Worm (Caenorhabditis elegans) whole organism, L4 larva: ENCODE results near the gene gem-1.

ENCODE experiments used
- Y5F2A.4 ChIP-seq: fragments of 200-800 bp; sonication (Bioruptor generic); optimal IDR thresholded peaks from 2 replicates; lab custom pipeline; 2018; ENCODE audit warnings: mild to moderate bottlenecking, missing genetic modification characterization, missing compliant biosample characterization
- ceh-28 ChIP-seq: fragments of 150-350 bp; optimal IDR thresholded peaks from 2 replicates; lab custom pipeline; 2014; ENCODE audit warnings: missing biosample characterization, missing genetic modification reagents, missing genetic modification characterization
- ces-1 ChIP-seq: fragments of 150-350 bp; sonication (generic microtip); optimal IDR thresholded peaks from 4 replicates; lab custom pipeline; 2014; ENCODE audit warnings: missing biosample characterization, missing genetic modification reagents, missing genetic modification characterization
- dmd-6 ChIP-seq: fragments of 200-800 bp; sonication (Bioruptor generic); IDR thresholded peaks from 2 replicates; pipeline ENCODE4 v1.3.6; 2022; ENCODE audit warnings: missing genetic modification reagents, missing genetic modification characterization, missing compliant biosample characterization
- egl-43 ChIP-seq: fragments of 200-800 bp; sonication (Bioruptor generic); IDR thresholded peaks from 2 replicates; pipeline ENCODE4 v1.3.6; 2022; ENCODE audit warnings: missing genetic modification reagents, missing genetic modification characterization, missing compliant biosample characterization
- fos-1 ChIP-seq: fragments of 150-350 bp; optimal IDR thresholded peaks from 2 replicates; lab custom pipeline; 2014; ENCODE audit warnings: missing biosample characterization, missing genetic modification characterization
- gei-8 ChIP-seq: fragments of 200-800 bp; sonication (Bioruptor generic); optimal IDR thresholded peaks from 2 replicates; lab custom pipeline; 2018; ENCODE audit warnings: mild to moderate bottlenecking, missing genetic modification characterization, missing compliant biosample characterization
- lim-7 ChIP-seq: fragments of 200-800 bp; sonication (Bioruptor generic); IDR thresholded peaks from 2 replicates; pipeline ENCODE4 v1.3.6; 2022; ENCODE audit warnings: missing genetic modification characterization, missing compliant biosample characterization
- mdl-1 ChIP-seq, 2 experiments: fragments of 150-350 bp in 1 of 2; sonication (generic microtip) in 1 of 2; optimal IDR thresholded peaks; 2 replicates each; lab custom pipeline; 2014 to 2017; ENCODE audit warnings: missing biosample characterization in 2 of 2, missing genetic modification characterization in 2 of 2
- nhr-102 ChIP-seq: sonication (generic microtip); optimal IDR thresholded peaks from 2 replicates; lab custom pipeline; 2016; ENCODE audit warnings: mild to moderate bottlenecking, missing genetic modification characterization, moderate library complexity, missing compliant biosample characterization
- nhr-48 ChIP-seq: sonication (generic microtip); optimal IDR thresholded peaks from 2 replicates; lab custom pipeline; 2016; ENCODE audit warnings: mild to moderate bottlenecking, missing genetic modification characterization, missing compliant biosample characterization
- zfp-3 ChIP-seq: fragments of 200-800 bp; sonication (Bioruptor generic); conservative IDR thresholded peaks from 2 replicates; pipeline ENCODE4 v1.3.6; 2022; ENCODE audit warnings: missing genetic modification reagents, missing genetic modification characterization, missing compliant biosample characterization

DNA sequence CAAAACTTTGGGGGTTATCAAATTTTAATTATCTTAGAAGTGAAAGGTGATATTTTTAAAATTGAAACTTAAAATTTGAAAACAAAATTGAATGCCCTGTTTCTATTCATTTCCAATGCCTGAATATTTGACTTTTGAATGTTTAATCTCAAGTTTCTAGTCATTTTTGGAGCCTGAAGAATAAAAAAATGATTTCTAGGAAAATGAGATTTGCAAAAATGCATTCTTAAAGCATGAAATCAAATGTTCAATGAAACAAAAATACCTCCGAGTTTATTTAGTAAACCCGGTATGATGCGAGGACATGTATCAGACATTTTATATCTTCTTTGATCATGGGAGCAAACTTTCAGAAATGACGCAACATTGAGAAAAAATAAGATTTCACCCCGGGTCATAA lies 2.3 kb upstream of the gem-1 start:
- no peak for TF ChIP-seq nhr-48
- no peak for TF ChIP-seq Y5F2A.4 (GFP tag; lab: Kevin White, UChicago)
- TF ChIP-seq egl-43 (GFP tag; lab: Robert Waterston, UW), result no peak
- no peak for TF ChIP-seq lim-7 (GFP tag; lab: Robert Waterston, UW)
- TF ChIP-seq ceh-28 (tag; lab: Kevin White, UChicago), result no peak
- TF ChIP-seq dmd-6, result no peak
- no peak for TF ChIP-seq nhr-102 (tag; lab: Kevin White, UChicago)
- TF ChIP-seq gei-8 (GFP tag; lab: Kevin White, UChicago), result no peak
- TF ChIP-seq fos-1 (tag; lab: Kevin White, UChicago), result no peak
- TF ChIP-seq mdl-1 (tag; optimal IDR thresholded peaks at IDR 0.05; lab: Kevin White, UChicago), result no peak
- TF ChIP-seq zfp-3, result no peak
- no peak for TF ChIP-seq ces-1 (GFP tag; lab: Kevin White, UChicago)
